Worm (Caenorhabditis elegans) whole organism, young adult: ENCODE data around the gene lron-13.
A peak's percentile ranks its signal among the peaks of the same experiment; 100 is the strongest.

Source experiments
- C17E4.6 ChIP-seq: fragments of 200-800 bp; sonication (Bioruptor generic); IDR thresholded peaks from 2 replicates; pipeline ENCODE4 v1.3.6; 2022; ENCODE audit warnings: missing genetic modification reagents, missing genetic modification characterization, missing compliant biosample characterization
- D2030.7 ChIP-seq: fragments of 200-800 bp; sonication (Bioruptor generic); IDR thresholded peaks from 2 replicates; pipeline ENCODE4 v1.3.6; 2022; ENCODE audit warnings: missing genetic modification reagents, missing genetic modification characterization, missing compliant biosample characterization
- F33H1.4 ChIP-seq: fragments of 200-800 bp; sonication (Bioruptor generic); IDR thresholded peaks from 2 replicates; pipeline ENCODE4 v1.3.6; 2022; ENCODE audit warnings: missing genetic modification reagents, missing genetic modification characterization, missing compliant biosample characterization
- F37B4.10 ChIP-seq: fragments of 200-800 bp; sonication (Bioruptor generic); IDR thresholded peaks from 2 replicates; pipeline ENCODE4 v1.3.6; 2022; ENCODE audit warnings: missing genetic modification characterization, missing compliant biosample characterization
- F39B2.1 ChIP-seq: fragments of 200-800 bp; sonication (Bioruptor generic); IDR thresholded peaks from 2 replicates; pipeline ENCODE4 v1.3.6; 2022; ENCODE audit warnings: missing genetic modification reagents, missing genetic modification characterization, missing compliant biosample characterization
- F52B5.7 ChIP-seq: sonication (generic microtip); optimal IDR thresholded peaks from 2 replicates; lab custom pipeline; 2016; ENCODE audit warnings: mild to moderate bottlenecking, missing genetic modification characterization, missing compliant biosample characterization
- F55B11.4 ChIP-seq: sonication (generic microtip); optimal IDR thresholded peaks from 2 replicates; lab custom pipeline; 2016; ENCODE audit warnings: missing compliant biosample characterization, missing genetic modification characterization, borderline replicate concordance; ENCODE audit not compliant: insufficient read depth
- F57A8.1 ChIP-seq: fragments of 200-800 bp; sonication (Bioruptor generic); optimal IDR thresholded peaks from 2 replicates; lab custom pipeline; 2018; ENCODE audit warnings: mild to moderate bottlenecking, missing genetic modification characterization, moderate library complexity, missing compliant biosample characterization
- K11D2.4 ChIP-seq: fragments of 200-800 bp; sonication (Bioruptor generic); IDR thresholded peaks from 2 replicates; pipeline ENCODE4 v1.3.6; 2022; ENCODE audit warnings: missing genetic modification reagents, missing genetic modification characterization, missing compliant biosample characterization
- T07F8.4 ChIP-seq: sonication (generic microtip); optimal IDR thresholded peaks from 2 replicates; lab custom pipeline; 2016; ENCODE audit warnings: mild to moderate bottlenecking, missing genetic modification characterization, moderate library complexity, missing compliant biosample characterization
- Y95B8A.8 ChIP-seq: fragments of 200-800 bp; sonication (Bioruptor generic); IDR thresholded peaks from 2 replicates; pipeline ENCODE4 v1.3.6; 2022; ENCODE audit warnings: missing genetic modification reagents, missing genetic modification characterization, missing compliant biosample characterization
- aptf-2 ChIP-seq: fragments of 200-800 bp; sonication (Bioruptor generic); conservative IDR thresholded peaks from 2 replicates; pipeline ENCODE4 v1.3.6; 2022; ENCODE audit warnings: missing genetic modification reagents, missing genetic modification characterization, missing compliant biosample characterization
- athp-1 ChIP-seq: sonication (generic microtip); optimal IDR thresholded peaks from 2 replicates; lab custom pipeline; 2017; ENCODE audit warnings: mild to moderate bottlenecking, missing genetic modification characterization, missing compliant biosample characterization
- attf-6 ChIP-seq: fragments of 200-800 bp; sonication (Bioruptor generic); IDR thresholded peaks from 2 replicates; pipeline ENCODE4 v1.3.6; 2022; ENCODE audit warnings: missing genetic modification reagents, missing genetic modification characterization, missing compliant biosample characterization
- bed-1 ChIP-seq: fragments of 200-800 bp; sonication (Bioruptor generic); IDR thresholded peaks from 2 replicates; pipeline ENCODE4 v1.3.6; 2022; ENCODE audit warnings: missing genetic modification reagents, missing genetic modification characterization, missing compliant biosample characterization
- cebp-1 ChIP-seq, 2 experiments: fragments of 200-800 bp in 1 of 2; sonication (Bioruptor generic) in 1 of 2; sonication (generic microtip) in 1 of 2; IDR thresholded peaks in 1 of 2; optimal IDR thresholded peaks in 1 of 2; 2 replicates each; pipeline versions ENCODE4 v1.3.6 to Lab custom; 2017 to 2022; ENCODE audit warnings: missing compliant biosample characterization in 2 of 2, missing genetic modification characterization in 2 of 2, mild to moderate bottlenecking in 1 of 2, missing genetic modification reagents in 1 of 2, moderate library complexity in 1 of 2
- dpl-1 ChIP-seq: fragments of 150-350 bp; optimal IDR thresholded peaks from 2 replicates; lab custom pipeline; 2014; ENCODE audit warnings: missing biosample characterization, missing genetic modification reagents, missing genetic modification characterization
- egrh-3 ChIP-seq: fragments of 200-800 bp; sonication (Bioruptor generic); IDR thresholded peaks from 2 replicates; pipeline ENCODE4 v1.3.6; 2022; ENCODE audit warnings: missing genetic modification reagents, missing genetic modification characterization, missing compliant biosample characterization
- hmg-1.2 ChIP-seq: fragments of 200-800 bp; sonication (Bioruptor generic); IDR thresholded peaks from 2 replicates; pipeline ENCODE4 v1.3.6; 2022; ENCODE audit warnings: missing genetic modification reagents, missing genetic modification characterization, missing compliant biosample characterization
- let-526 ChIP-seq: fragments of 200-800 bp; sonication (Bioruptor generic); IDR thresholded peaks from 2 replicates; pipeline ENCODE4 v1.3.6; 2022; ENCODE audit warnings: missing genetic modification reagents, missing genetic modification characterization, missing compliant biosample characterization
- lin-35 ChIP-seq, 3 experiments: fragments of 150-350 bp in 2 of 3; sonication (generic microtip) in 1 of 3; optimal IDR thresholded peaks; 2 replicates each; lab custom pipeline; 2014 to 2018; ENCODE audit warnings: missing biosample characterization in 3 of 3, missing genetic modification characterization in 3 of 3, missing genetic modification reagents in 3 of 3
- lin-40 ChIP-seq: sonication (generic microtip); optimal IDR thresholded peaks from 2 replicates; lab custom pipeline; 2016; ENCODE audit warnings: missing genetic modification characterization, mild to moderate bottlenecking, missing compliant biosample characterization, missing genotype, missing genetic modification reagents
- lir-1 ChIP-seq: fragments of 200-800 bp; sonication (Bioruptor generic); conservative IDR thresholded peaks from 2 replicates; pipeline ENCODE4 v1.3.6; 2022; ENCODE audit warnings: missing genetic modification reagents, missing genetic modification characterization, missing compliant biosample characterization
- lsy-27 ChIP-seq: sonication (generic microtip); optimal IDR thresholded peaks from 2 replicates; lab custom pipeline; 2017; ENCODE audit warnings: missing genetic modification characterization, mild to moderate bottlenecking, missing compliant biosample characterization, antibody characterized with exemption, missing genotype, borderline replicate concordance; ENCODE audit not compliant: insufficient read depth
- madf-6 ChIP-seq: fragments of 200-800 bp; sonication (Bioruptor generic); IDR thresholded peaks from 2 replicates; pipeline ENCODE4 v1.3.6; 2022; ENCODE audit warnings: missing genetic modification reagents, missing genetic modification characterization, missing compliant biosample characterization
- madf-8 ChIP-seq: fragments of 200-800 bp; sonication (Bioruptor generic); conservative IDR thresholded peaks from 2 replicates; pipeline ENCODE4 v1.3.6; 2022; ENCODE audit warnings: missing genetic modification reagents, missing genetic modification characterization, missing compliant biosample characterization
- mel-28 ChIP-seq: sonication (generic microtip); optimal IDR thresholded peaks from 2 replicates; lab custom pipeline; 2016; ENCODE audit warnings: borderline replicate concordance, mild to moderate bottlenecking, missing genetic modification characterization, missing compliant biosample characterization
- mes-4 ChIP-seq: sonication (generic microtip); optimal IDR thresholded peaks from 2 replicates; lab custom pipeline; 2016; ENCODE audit warnings: missing genotype, missing genetic modification characterization, missing compliant biosample characterization
- mxl-1 ChIP-seq: sonication (generic microtip); optimal IDR thresholded peaks from 2 replicates; lab custom pipeline; 2016; ENCODE audit warnings: missing genetic modification characterization, missing compliant biosample characterization
- nfyb-1 ChIP-seq: fragments of 200-800 bp; sonication (Bioruptor generic); IDR thresholded peaks from 2 replicates; pipeline ENCODE4 v1.3.6; 2022; ENCODE audit warnings: missing genetic modification reagents, missing genetic modification characterization, missing compliant biosample characterization
- nhr-120 ChIP-seq: fragments of 200-800 bp; sonication (Bioruptor generic); IDR thresholded peaks from 2 replicates; pipeline ENCODE4 v1.3.6; 2022; ENCODE audit warnings: missing genetic modification characterization, missing compliant biosample characterization
- nhr-80 ChIP-seq: sonication (generic microtip); optimal IDR thresholded peaks from 2 replicates; lab custom pipeline; 2016; ENCODE audit warnings: missing genetic modification characterization, missing compliant biosample characterization
- rcor-1 ChIP-seq: fragments of 200-800 bp; sonication (Bioruptor generic); IDR thresholded peaks from 2 replicates; pipeline ENCODE4 v1.3.6; 2022; ENCODE audit warnings: missing genetic modification reagents, missing genetic modification characterization, missing compliant biosample characterization
- sdz-38 ChIP-seq: sonication (generic microtip); optimal IDR thresholded peaks from 2 replicates; lab custom pipeline; 2016; ENCODE audit warnings: missing genotype, missing genetic modification characterization, missing compliant biosample characterization
- snpc-1.1 ChIP-seq: sonication (generic microtip); optimal IDR thresholded peaks from 2 replicates; lab custom pipeline; 2017; ENCODE audit warnings: missing genetic modification characterization, mild to moderate bottlenecking, missing compliant biosample characterization, antibody characterized with exemption, moderate library complexity, missing genotype, missing genetic modification reagents; ENCODE audit not compliant: insufficient read depth
- snpc-1.3 ChIP-seq: sonication (generic microtip); optimal IDR thresholded peaks from 2 replicates; lab custom pipeline; 2017; ENCODE audit warnings: missing genetic modification characterization, mild to moderate bottlenecking, missing compliant biosample characterization, antibody characterized with exemption, moderate library complexity, missing genotype, missing genetic modification reagents; ENCODE audit not compliant: insufficient read depth
- snpc-4 ChIP-seq, 5 experiments: fragments of 150-350 bp in 1 of 5; sonication (generic microtip) in 4 of 5; optimal IDR thresholded peaks; 2 replicates each; lab custom pipeline; 2014 to 2018; ENCODE audit warnings: missing genetic modification characterization in 5 of 5, missing biosample characterization in 3 of 5, antibody characterized with exemption in 2 of 5, mild to moderate bottlenecking in 2 of 5, missing compliant biosample characterization in 2 of 5, missing genotype in 2 of 5, moderate library complexity in 2 of 5, missing genetic modification reagents in 1 of 5
- somi-1 ChIP-seq: fragments of 200-800 bp; sonication (Bioruptor generic); optimal IDR thresholded peaks from 2 replicates; lab custom pipeline; 2018; ENCODE audit warnings: mild to moderate bottlenecking, missing genetic modification characterization, missing compliant biosample characterization
- sptf-2 ChIP-seq: fragments of 200-800 bp; sonication (Bioruptor generic); optimal IDR thresholded peaks from 2 replicates; lab custom pipeline; 2018; ENCODE audit warnings: mild to moderate bottlenecking, missing genetic modification characterization, missing compliant biosample characterization
- tbp1 ChIP-seq: fragments of 200-800 bp; sonication (Bioruptor generic); optimal IDR thresholded peaks from 2 replicates; lab custom pipeline; 2018; ENCODE audit warnings: mild to moderate bottlenecking, missing genetic modification characterization, missing compliant biosample characterization
- unc-130 ChIP-seq: sonication (generic microtip); optimal IDR thresholded peaks from 2 replicates; lab custom pipeline; 2016; ENCODE audit warnings: missing genetic modification reagents, missing genetic modification characterization, missing compliant biosample characterization
- xnd-1 ChIP-seq: sonication (generic microtip); optimal IDR thresholded peaks from 2 replicates; lab custom pipeline; 2016; ENCODE audit warnings: missing genotype, missing genetic modification reagents, missing genetic modification characterization, missing compliant biosample characterization
- ztf-28 ChIP-seq: fragments of 200-800 bp; sonication (Bioruptor generic); IDR thresholded peaks from 2 replicates; pipeline ENCODE4 v1.3.6; 2022; ENCODE audit warnings: missing genetic modification reagents, missing genetic modification characterization, missing compliant biosample characterization
- ztf-3 ChIP-seq: fragments of 200-800 bp; sonication (Bioruptor generic); optimal IDR thresholded peaks from 2 replicates; lab custom pipeline; 2018; ENCODE audit warnings: mild to moderate bottlenecking, missing genetic modification characterization, missing compliant biosample characterization
- ztf-6 ChIP-seq: fragments of 200-800 bp; sonication (Bioruptor generic); IDR thresholded peaks from 2 replicates; pipeline ENCODE4 v1.3.6; 2022; ENCODE audit warnings: missing genetic modification reagents, missing genetic modification characterization, missing compliant biosample characterization

Gene lron-13

ce11 chrIII:13530017-13530416 is 2.8 kb downstream of the lron-13 start (continued):
- TF ChIP-seq C17E4.6 (GFP tag; lab: Robert Waterston, UW) (no peak), mel-28 (tag; lab: Kevin White, UChicago) (no peak), athp-1 (no peak), xnd-1 (peak; percentile 70), snpc-1.1 (no peak), sptf-2 (GFP tag; lab: Kevin White, UChicago) (no peak), bed-1 (GFP tag; lab: Robert Waterston, UW) (no peak), sdz-38 (tag; lab: Kevin White, UChicago) (no peak), F39B2.1 (GFP tag; lab: Robert Waterston, UW) (no peak), mes-4 (tag; lab: Kevin White, UChicago) (no peak), F33H1.4 (GFP tag; lab: Robert Waterston, UW) (peak; percentile 64), lsy-27 (tag; lab: Kevin White, UChicago) (no peak), aptf-2 (GFP tag; lab: Robert Waterston, UW) (no peak), F52B5.7 (tag; lab: Kevin White, UChicago) (no peak), F55B11.4 (tag; lab: Kevin White, UChicago) (no peak), ztf-6 (GFP tag; lab: Robert Waterston, UW) (no peak), F57A8.1 (GFP tag; lab: Kevin White, UChicago) (no peak), Y95B8A.8 (GFP tag; lab: Robert Waterston, UW) (0 out of 2 replicates have a peak, but pooled peaks have one; percentile 69), nfyb-1 (peak; percentile 71), nhr-80 (no peak), attf-6 (GFP tag; lab: Robert Waterston, UW) (no peak), snpc-1.3 (tag; lab: Kevin White, UChicago) (no peak), mxl-1 (tag; lab: Kevin White, UChicago) (no peak), F37B4.10 (GFP tag; lab: Robert Waterston, UW) (no peak), egrh-3 (GFP tag; lab: Robert Waterston, UW) (no peak), hmg-1.2 (GFP tag; lab: Robert Waterston, UW) (peak; percentile 97), K11D2.4 (GFP tag; lab: Robert Waterston, UW) (no peak), somi-1 (GFP tag; lab: Kevin White, UChicago) (no peak), dpl-1 (GFP tag; lab: Kevin White, UChicago) (peak; percentile 71), D2030.7 (peak; percentile 82), unc-130 (GFP tag; lab: Kevin White, UChicago) (no peak), snpc-4 (GFP tag; optimal IDR thresholded peaks at IDR 0.05; lab: Kevin White, UChicago) (no peak), snpc-4 (tag; optimal IDR thresholded peaks at IDR 0.05; lab: Kevin White, UChicago) (peak in 2 of 4 experiments; percentile 15 to 16), ztf-28 (no peak), lin-35 (GFP tag; optimal IDR thresholded peaks at IDR 0.05; lab: Kevin White, UChicago) (no peak), cebp-1 (GFP tag; IDR thresholded peaks at IDR 0.05; lab: Robert Waterston, UW) (no peak), cebp-1 (tag; optimal IDR thresholded peaks at IDR 0.05; lab: Kevin White, UChicago) (peak; percentile 20), lin-40 (no peak), tbp1 (peak; percentile 45), madf-6 (GFP tag; lab: Robert Waterston, UW) (peak; percentile 93), rcor-1 (no peak; the same call in 1 of the 2 replicates), T07F8.4 (tag; lab: Kevin White, UChicago) (no peak), let-526 (no peak), lir-1 (no peak), madf-8 (GFP tag; lab: Robert Waterston, UW) (peak; percentile 83), nhr-120 (GFP tag; lab: Robert Waterston, UW) (no peak), ztf-3 (GFP tag; lab: Kevin White, UChicago) (no peak)
